Worm (Caenorhabditis elegans): Measurements from ENCODE around the gene F55A11.4.
A peak's percentile ranks its signal among the peaks of the same experiment; 100 is the strongest.

Gene F55A11.4

ce11 chrV:11822461-11822939 lies 52.2 kb downstream of the F55A11.4 start, which contains the start of gene pyc-1 (continued):
- no peak for TF ChIP-seq sdz-12 (GFP tag; optimal IDR thresholded peaks at IDR 0.05)
- TF ChIP-seq lin-38 (GFP tag; IDR thresholded peaks at IDR 0.05) = peak; percentile 28
- TF ChIP-seq ztf-7 (tag; optimal IDR thresholded peaks at IDR 0.05) = no peak
- peak; percentile 92 for TF ChIP-seq aha-1 (tag)
- no peak for TF ChIP-seq tag-97 (GFP tag; IDR thresholded peaks at IDR 0.05)
- no peak for TF ChIP-seq nhr-25 (tag; optimal IDR thresholded peaks at IDR 0.05; ENCODE audit: borderline replicate concordance, insufficient read depth)
- peak; percentile 64 for TF ChIP-seq zfp-3 (GFP tag; conservative IDR thresholded peaks at IDR 0.05)
- TF ChIP-seq ceh-28 (tag; optimal IDR thresholded peaks at IDR 0.05) = no peak
- peak; percentile 71 for TF ChIP-seq mep-1 (tag; optimal IDR thresholded peaks at IDR 0.05)
- no peak for TF ChIP-seq daf-19 (GFP tag; conservative IDR thresholded peaks at IDR 0.05)
- TF ChIP-seq mdl-1 (tag; optimal IDR thresholded peaks at IDR 0.05) = peak in 1 of 2 experiments; percentile 47
- peak; percentile 10 for TF ChIP-seq pqm-1 (tag; optimal IDR thresholded peaks at IDR 0.05)
- peak; percentile 47 for TF ChIP-seq dmd-6 (GFP tag; IDR thresholded peaks at IDR 0.05)
- peak; percentile 15 for TF ChIP-seq mxl-3 (GFP tag; optimal IDR thresholded peaks at IDR 0.05)
- TF ChIP-seq daf-12 (tag; optimal IDR thresholded peaks at IDR 0.05) = no peak
- TF ChIP-seq nhr-48 (tag; optimal IDR thresholded peaks at IDR 0.05) = no peak
- peak; percentile 23; the same call in 1 of the 2 replicates for TF ChIP-seq mdt-29 (GFP tag; IDR thresholded peaks at IDR 0.05)
- TF ChIP-seq hlh-11 (tag; optimal IDR thresholded peaks at IDR 0.05) = peak; percentile 66
- TF ChIP-seq hif-1 (tag; optimal IDR thresholded peaks at IDR 0.05) = peak; percentile 74 to 95
- TF ChIP-seq F49E8.2 (tag; optimal IDR thresholded peaks at IDR 0.05; ENCODE audit: borderline replicate concordance) = no peak
